Fruit fly (Drosophila melanogaster) whole organism, embryonic: ENCODE results near the gene tth.

Experiments
- CG1529 ChIP-seq: fragments of 200-800 bp; sonication (Bioruptor generic); optimal IDR thresholded peaks from 3 replicates; lab custom pipeline; 2018; ENCODE audit warnings: missing biosample characterization, missing genetic modification characterization
- CG17361 ChIP-seq: fragments of 200-800 bp; sonication (Bioruptor generic); IDR thresholded peaks from 3 replicates; pipeline ENCODE4 v1.3.6; 2022; ENCODE audit warnings: missing biosample characterization, missing genetic modification characterization
- CG17385 ChIP-seq: fragments of 200-800 bp; sonication (Bioruptor generic); optimal IDR thresholded peaks from 3 replicates; lab custom pipeline; 2018; ENCODE audit warnings: missing biosample characterization, mild to moderate bottlenecking, missing genetic modification characterization
- CG2678 ChIP-seq: fragments of 200-800 bp; sonication (Bioruptor generic); optimal IDR thresholded peaks from 3 replicates; lab custom pipeline; 2019; ENCODE audit warnings: missing biosample characterization, mild to moderate bottlenecking, missing genetic modification characterization, moderate library complexity
- CG3065 ChIP-seq: fragments of 200-800 bp; sonication (Bioruptor generic); optimal IDR thresholded peaks from 2 replicates; lab custom pipeline; 2016; ENCODE audit warnings: missing biosample characterization, missing genetic modification characterization
- CG31365 ChIP-seq: fragments of 200-800 bp; sonication (Bioruptor generic); optimal IDR thresholded peaks from 2 replicates; lab custom pipeline; 2018; ENCODE audit warnings: missing biosample characterization, mild to moderate bottlenecking, missing genetic modification characterization
- CG31441 ChIP-seq: fragments of 200-800 bp; sonication (Bioruptor generic); IDR thresholded peaks from 2 replicates; pipeline ENCODE4 v1.3.6; 2022; ENCODE audit warnings: missing biosample characterization, missing genetic modification characterization
- CG32772 ChIP-seq: fragments of 200-800 bp; sonication (Bioruptor generic); IDR thresholded peaks from 2 replicates; pipeline ENCODE4 v1.3.6; 2022; ENCODE audit warnings: missing biosample characterization, missing genetic modification characterization
- CG34224 ChIP-seq: fragments of 200-800 bp; sonication (Bioruptor generic); IDR thresholded peaks from 3 replicates; pipeline ENCODE4 v1.3.6; 2022; ENCODE audit warnings: missing biosample characterization, missing genetic modification characterization; ENCODE audit not compliant: partially characterized antibody
- CG34376 ChIP-seq: fragments of 200-800 bp; sonication (Bioruptor generic); optimal IDR thresholded peaks from 2 replicates; lab custom pipeline; 2018; ENCODE audit warnings: missing biosample characterization, mild to moderate bottlenecking, missing genetic modification characterization
- CG3995 ChIP-seq: fragments of 200-800 bp; sonication (Bioruptor generic); optimal IDR thresholded peaks from 3 replicates; lab custom pipeline; 2016; ENCODE audit warnings: missing biosample characterization, missing genetic modification characterization
- CG8924 ChIP-seq: fragments of 200-800 bp; optimal IDR thresholded peaks from 3 replicates; lab custom pipeline; 2019; ENCODE audit warnings: missing biosample characterization, mild to moderate bottlenecking, missing genetic modification characterization, moderate library complexity
- CG8944 ChIP-seq: fragments of 200-800 bp; sonication (Bioruptor generic); optimal IDR thresholded peaks from 3 replicates; lab custom pipeline; 2016; ENCODE audit warnings: missing biosample characterization, missing genetic modification characterization
- CG9797 ChIP-seq: fragments of 200-800 bp; sonication (Bioruptor generic); optimal IDR thresholded peaks from 3 replicates; lab custom pipeline; 2018; ENCODE audit warnings: missing biosample characterization, mild to moderate bottlenecking, missing genetic modification characterization
- Dip2 ChIP-seq: fragments of 200-800 bp; sonication (Bioruptor generic); IDR thresholded peaks from 2 replicates; pipeline ENCODE4 v1.3.6; 2022; ENCODE audit warnings: missing biosample characterization, missing genetic modification characterization
- Drgx ChIP-seq: fragments of 200-800 bp; sonication (Bioruptor generic); IDR thresholded peaks from 2 replicates; pipeline ENCODE4 v1.3.6; 2022; ENCODE audit warnings: missing biosample characterization, missing genetic modification characterization
- Ets65A ChIP-seq: fragments of 200-800 bp; sonication (Bioruptor generic); peaks from one replicate; lab custom pipeline; 2016; ENCODE audit warnings: missing biosample characterization, missing genetic modification characterization
- H15 ChIP-seq: fragments of 200-800 bp; sonication (Bioruptor generic); IDR thresholded peaks from 3 replicates; pipeline ENCODE4 v1.3.6; 2022; ENCODE audit warnings: missing biosample characterization, missing genetic modification characterization
- Kr ChIP-seq: fragments of 200-800 bp; sonication (Bioruptor generic); optimal IDR thresholded peaks from 2 replicates; lab custom pipeline; 2017; ENCODE audit warnings: missing biosample characterization, mild to moderate bottlenecking, missing genetic modification characterization
- Lhr ChIP-seq: fragments of 200-800 bp; sonication (Bioruptor generic); optimal IDR thresholded peaks from 3 replicates; lab custom pipeline; 2017; ENCODE audit warnings: mild to moderate bottlenecking, missing biosample characterization, missing genetic modification reagents, missing genetic modification characterization
- MBD-R2 ChIP-seq: fragments of 200-800 bp; sonication (Bioruptor generic); IDR thresholded peaks from 2 replicates; pipeline ENCODE4 v1.3.6; 2022; ENCODE audit warnings: missing biosample characterization, missing genetic modification characterization
- MESR4 ChIP-seq: fragments of 200-800 bp; sonication (Bioruptor generic); optimal IDR thresholded peaks from 2 replicates; lab custom pipeline; 2018; ENCODE audit warnings: missing biosample characterization, mild to moderate bottlenecking, missing genetic modification characterization, moderate library complexity
- NFAT ChIP-seq: fragments of 200-800 bp; sonication (Bioruptor generic); IDR thresholded peaks from 2 replicates; pipeline ENCODE4 v1.3.6; 2022; ENCODE audit warnings: missing biosample characterization, missing genetic modification characterization
- Spps ChIP-seq: fragments of 200-800 bp; sonication (Bioruptor generic); optimal IDR thresholded peaks from 2 replicates; lab custom pipeline; 2018; ENCODE audit warnings: missing biosample characterization, mild to moderate bottlenecking, missing genetic modification characterization
- YL-1 ChIP-seq: fragments of 200-800 bp; sonication (Bioruptor generic); optimal IDR thresholded peaks from 3 replicates; lab custom pipeline; 2017; ENCODE audit warnings: missing biosample characterization, mild to moderate bottlenecking, missing genetic modification characterization
- ac ChIP-seq: fragments of 200-800 bp; sonication (Bioruptor generic); optimal IDR thresholded peaks from 3 replicates; lab custom pipeline; 2017; ENCODE audit warnings: missing biosample characterization, mild to moderate bottlenecking, missing genetic modification characterization
- bbx ChIP-seq: fragments of 200-800 bp; sonication (Bioruptor generic); IDR thresholded peaks from 2 replicates; pipeline ENCODE4 v1.3.6; 2022; ENCODE audit warnings: missing biosample characterization, missing genetic modification characterization; ENCODE audit not compliant: partially characterized antibody
- cas ChIP-seq: fragments of 200-800 bp; sonication (Bioruptor generic); IDR thresholded peaks from 2 replicates; pipeline ENCODE4 v1.3.6; 2022; ENCODE audit warnings: missing biosample characterization, missing genetic modification characterization
- caup ChIP-seq: fragments of 200-800 bp; sonication (Bioruptor generic); optimal IDR thresholded peaks from 3 replicates; lab custom pipeline; 2017; ENCODE audit warnings: missing biosample characterization, mild to moderate bottlenecking, missing genetic modification characterization, moderate library complexity; ENCODE audit not compliant: severe bottlenecking
- cg ChIP-seq: fragments of 200-800 bp; sonication (Bioruptor generic); optimal IDR thresholded peaks from 3 replicates; lab custom pipeline; 2019; ENCODE audit warnings: missing biosample characterization, mild to moderate bottlenecking, missing genetic modification characterization, moderate library complexity
- chinmo ChIP-seq: fragments of 200-800 bp; sonication (Bioruptor generic); IDR thresholded peaks from 4 replicates; pipeline ENCODE4 v1.3.6; 2022; ENCODE audit warnings: missing biosample characterization, missing genetic modification characterization; ENCODE audit not compliant: partially characterized antibody
- crol ChIP-seq: fragments of 200-800 bp; sonication (Bioruptor generic); IDR thresholded peaks from 2 replicates; pipeline ENCODE4 v1.3.6; 2022; ENCODE audit warnings: missing biosample characterization, missing genetic modification characterization
- esg ChIP-seq: fragments of 200-800 bp; sonication (Bioruptor generic); conservative IDR thresholded peaks from 2 replicates; pipeline ENCODE4 v1.3.6; 2022; ENCODE audit warnings: missing biosample characterization, missing genetic modification characterization
- ewg ChIP-seq: fragments of 200-800 bp; sonication (Bioruptor generic); optimal IDR thresholded peaks from 3 replicates; lab custom pipeline; 2017; ENCODE audit warnings: mild to moderate bottlenecking, missing biosample characterization, missing genetic modification reagents, missing genetic modification characterization
- gcm2 ChIP-seq: fragments of 200-800 bp; sonication (Bioruptor generic); optimal IDR thresholded peaks from 2 replicates; lab custom pipeline; 2016; ENCODE audit warnings: missing biosample characterization, missing genetic modification characterization
- hth ChIP-seq: fragments of >200 bp; optimal IDR thresholded peaks from 2 replicates; lab custom pipeline; 2017; ENCODE audit warnings: inconsistent platforms
- kah ChIP-seq: fragments of 200-800 bp; sonication (Bioruptor generic); optimal IDR thresholded peaks from 2 replicates; lab custom pipeline; 2018; ENCODE audit warnings: missing biosample characterization, mild to moderate bottlenecking, missing genetic modification characterization
- lilli ChIP-seq: fragments of 200-800 bp; sonication (Bioruptor generic); optimal IDR thresholded peaks from 3 replicates; lab custom pipeline; 2016; ENCODE audit warnings: missing biosample characterization, missing genetic modification characterization
- nau ChIP-seq: fragments of 200-800 bp; sonication (Bioruptor generic); optimal IDR thresholded peaks from 3 replicates; lab custom pipeline; 2017; ENCODE audit warnings: missing biosample characterization, mild to moderate bottlenecking, missing genetic modification characterization, missing genetic modification reagents
- nom ChIP-seq: fragments of 200-800 bp; sonication (Bioruptor generic); optimal IDR thresholded peaks from 2 replicates; lab custom pipeline; 2017; ENCODE audit warnings: missing biosample characterization, missing genetic modification characterization, mild to moderate bottlenecking, moderate library complexity, missing genetic modification reagents
- psq ChIP-seq: fragments of 200-800 bp; sonication (Bioruptor generic); optimal IDR thresholded peaks from 2 replicates; lab custom pipeline; 2017; ENCODE audit warnings: missing biosample characterization, missing genetic modification characterization
- rib ChIP-seq: fragments of 200-800 bp; sonication (Bioruptor generic); IDR thresholded peaks from 2 replicates; pipeline ENCODE4 v1.3.6; 2022; ENCODE audit warnings: missing biosample characterization, missing genetic modification characterization
- sens ChIP-seq: fragments of 200-800 bp; sonication (Bioruptor generic); peaks from one replicate; lab custom pipeline; 2016; ENCODE audit warnings: missing biosample characterization, missing genetic modification characterization
- slp2 ChIP-seq: fragments of 200-800 bp; sonication (Bioruptor generic); optimal IDR thresholded peaks from 2 replicates; lab custom pipeline; 2016; ENCODE audit warnings: missing biosample characterization, missing genetic modification characterization
- sna ChIP-seq: fragments of 200-800 bp; sonication (Bioruptor generic); IDR thresholded peaks from 2 replicates; pipeline ENCODE4 v1.3.6; 2022; ENCODE audit warnings: missing biosample characterization, missing genetic modification characterization; ENCODE audit not compliant: partially characterized antibody
- sqz ChIP-seq: fragments of 200-800 bp; sonication (Bioruptor generic); optimal IDR thresholded peaks from 3 replicates; lab custom pipeline; 2018; ENCODE audit warnings: missing biosample characterization, mild to moderate bottlenecking, missing genetic modification characterization
- ttk ChIP-seq: fragments of 200-800 bp; sonication (Bioruptor generic); IDR thresholded peaks from 2 replicates; pipeline ENCODE4 v2.1.2; 2022; ENCODE audit warnings: missing biosample characterization, missing genetic modification characterization
- unc-4 ChIP-seq: fragments of 200-800 bp; sonication (Bioruptor generic); IDR thresholded peaks from 2 replicates; pipeline ENCODE4 v1.3.6; 2022; ENCODE audit warnings: missing biosample characterization, missing genetic modification characterization; ENCODE audit not compliant: partially characterized antibody
- vvl ChIP-seq: fragments of 200-800 bp; sonication (Bioruptor generic); IDR thresholded peaks from 2 replicates; pipeline ENCODE4 v1.3.6; 2022; ENCODE audit warnings: missing biosample characterization, missing genetic modification characterization
- zf30C ChIP-seq: fragments of 200-800 bp; sonication (Bioruptor generic); optimal IDR thresholded peaks from 3 replicates; lab custom pipeline; 2018; ENCODE audit warnings: missing biosample characterization, mild to moderate bottlenecking, missing genetic modification characterization

The tth gene

dm6 chrX:13624334-13625079 is 8.1 kb upstream of the tth start, which contains the start of the genes CG2691 and NFAT (continued):
- no peak for TF ChIP-seq CG31441 (GFP tag; lab: Robert Waterston, UW)
- TF ChIP-seq CG1529 (GFP tag; lab: Kevin White, UChicago) = no peak
- TF ChIP-seq cas (GFP tag; lab: Robert Waterston, UW) = no peak
- TF ChIP-seq kah = peak; percentile 51
- no peak for TF ChIP-seq CG31365 (tag; lab: Kevin White, UChicago)
- TF ChIP-seq CG17361 = 0 out of 3 replicates have a peak, but pooled peaks have one; percentile 22
- 0 out of 4 replicates have a peak, but pooled peaks have one; percentile 76 for TF ChIP-seq chinmo
- no peak for TF ChIP-seq nau
- no peak for TF ChIP-seq Spps (tag; lab: Kevin White, UChicago)
- no peak for TF ChIP-seq caup (GFP tag; lab: Kevin White, UChicago)
- TF ChIP-seq ewg (GFP tag; lab: Kevin White, UChicago) = no peak
- peak; percentile 58 for TF ChIP-seq unc-4
- no peak for TF ChIP-seq CG8944
- no peak for TF ChIP-seq vvl (GFP tag; lab: Robert Waterston, UW)
- TF ChIP-seq Lhr (GFP tag; lab: Kevin White, UChicago) = peak; percentile 49
- TF ChIP-seq H15 (GFP tag; lab: Robert Waterston, UW) = no peak
- TF ChIP-seq CG9797 (GFP tag; lab: Kevin White, UChicago) = peak; percentile 36
- no peak for TF ChIP-seq esg (GFP tag; lab: Robert Waterston, UW)

DNA sequence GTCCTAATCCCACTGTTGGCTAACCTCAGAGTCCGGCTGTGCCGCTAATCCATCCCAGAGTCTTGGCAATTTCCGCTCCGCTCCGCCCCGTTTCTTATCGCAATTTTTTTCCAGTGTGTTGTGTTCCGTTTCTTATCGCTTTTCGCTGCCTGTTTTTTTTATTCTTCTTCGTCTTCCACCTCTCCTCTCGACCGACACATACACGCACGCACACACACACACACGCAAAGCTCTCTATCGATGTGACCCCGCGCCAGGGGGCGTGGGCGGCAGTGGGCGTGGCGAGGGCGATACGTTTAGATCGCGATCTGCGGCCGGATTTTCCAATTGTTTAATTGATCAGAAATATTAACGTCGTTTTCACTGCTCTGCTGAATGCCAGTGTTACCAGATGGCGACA is 394 bp downstream of the tth start:
- TF ChIP-seq sens (GFP tag; lab: Kevin White, UChicago) (peak; percentile 15), psq (GFP tag; lab: Kevin White, UChicago) (peak; percentile 58), nom (GFP tag; lab: Kevin White, UChicago) (peak; percentile 77), slp2 (GFP tag; lab: Kevin White, UChicago) (no peak), Kr (GFP tag; lab: Kevin White, UChicago) (no peak), gcm2 (GFP tag; lab: Kevin White, UChicago) (no peak), lilli (GFP tag; lab: Kevin White, UChicago) (no peak), CG34376 (GFP tag; lab: Kevin White, UChicago) (peak; percentile 7), MESR4 (peak; percentile 97), bbx (GFP tag; lab: Robert Waterston, UW) (peak; percentile 8; the same call in 1 of the 2 replicates), CG32772 (GFP tag; lab: Robert Waterston, UW) (peak; percentile 24; the same call in 1 of the 2 replicates), ac (GFP tag; lab: Kevin White, UChicago) (no peak), Dip2 (GFP tag; lab: Robert Waterston, UW) (no peak), CG34224 (no peak), crol (peak; percentile 94), CG3065 (peak; percentile 71), CG17385 (GFP tag; lab: Kevin White, UChicago) (peak; percentile 90), sna (GFP tag; lab: Robert Waterston, UW) (0 out of 2 replicates have a peak, but pooled peaks have one; percentile 17), Ets65A (GFP tag; lab: Kevin White, UChicago) (peak; percentile 7), cg (GFP tag; lab: Kevin White, UChicago) (peak; percentile 81), CG8924 (no peak), zf30C (peak; percentile 89), MBD-R2 (GFP tag; lab: Robert Waterston, UW) (peak; percentile 38; the same call in 1 of the 2 replicates), YL-1 (GFP tag; lab: Kevin White, UChicago) (peak; percentile 33), Drgx (GFP tag; lab: Robert Waterston, UW) (0 out of 2 replicates have a peak, but pooled peaks have one; percentile 23), sqz (peak; percentile 85), ttk (no peak), CG2678 (tag; lab: Kevin White, UChicago) (no peak), CG3995 (GFP tag; lab: Kevin White, UChicago) (no peak), NFAT (GFP tag; lab: Robert Waterston, UW) (no peak), rib (0 out of 2 replicates have a peak, but pooled peaks have one; percentile 22), hth (lab: Kevin White, UChicago) (no peak)
